Fruit fly (Drosophila melanogaster): ENCODE data around the gene bou.

Gene bou

dm6 chrX:7011063-7011743 is 24.9 kb downstream of the bou start, which contains the start of the genes cm, sloth1 and sloth2 (continued):
- TF ChIP-seq CG2116 (GFP tag; optimal IDR thresholded peaks at IDR 0.05) (peak; percentile 92), CG5953 (GFP tag; IDR thresholded peaks at IDR 0.05) (peak; percentile 82), Blimp-1 (GFP tag; optimal IDR thresholded peaks at IDR 0.05) (peak; percentile 72), tio (GFP tag; optimal IDR thresholded peaks at IDR 0.05) (peak; percentile 81), CG4730 (GFP tag; IDR thresholded peaks at IDR 0.05) (peak; percentile 84), HLH4C (GFP tag; IDR thresholded peaks at IDR 0.05; ENCODE audit: partially characterized antibody) (peak; percentile 69), B-H1 (GFP tag; IDR thresholded peaks at IDR 0.05) (peak; percentile 70), aop (GFP tag; IDR thresholded peaks at IDR 0.05) (peak; percentile 71; the same call in 1 of the 2 replicates), ase (GFP tag; IDR thresholded peaks at IDR 0.05) (peak; percentile 77), CG13287 (GFP tag; IDR thresholded peaks at IDR 0.05; ENCODE audit: partially characterized antibody) (peak; percentile 94), slbo (GFP tag; IDR thresholded peaks at IDR 0.05) (peak; percentile 95), disco-r (GFP tag; optimal IDR thresholded peaks at IDR 0.05) (peak; percentile 58), croc (GFP tag; conservative IDR thresholded peaks at IDR 0.05) (peak; percentile 73; the same call in 2 of the 3 replicates), dpn (GFP tag; optimal IDR thresholded peaks at IDR 0.05) (peak; percentile 86 to 89), HLH3B (GFP tag; IDR thresholded peaks at IDR 0.05) (peak; percentile 85), Bdp1 (GFP tag; optimal IDR thresholded peaks at IDR 0.05) (peak; percentile 78), CG3838 (GFP tag; optimal IDR thresholded peaks at IDR 0.05) (peak; percentile 72), CG16813 (GFP tag; IDR thresholded peaks at IDR 0.05; ENCODE audit: partially characterized antibody) (peak; percentile 88), unc-4 (GFP tag; IDR thresholded peaks at IDR 0.05; ENCODE audit: partially characterized antibody) (peak; percentile 91), HmgZ (tag; optimal IDR thresholded peaks at IDR 0.05) (peak; percentile 94), vfl (GFP tag; optimal IDR thresholded peaks at IDR 0.05) (peak; percentile 92), CG6791 (GFP tag; IDR thresholded peaks at IDR 0.05; ENCODE audit: partially characterized antibody) (peak; percentile 71), CG4360 (GFP tag; IDR thresholded peaks at IDR 0.05) (0 out of 2 replicates have a peak, but pooled peaks have one; percentile 24), nmo (GFP tag; optimal IDR thresholded peaks at IDR 0.05) (peak; percentile 92), CG14965 (GFP tag; optimal IDR thresholded peaks at IDR 0.05; ENCODE audit: borderline replicate concordance) (no peak), CG11398 (GFP tag; optimal IDR thresholded peaks at IDR 0.05) (peak; percentile 85), CG14710 (tag; optimal IDR thresholded peaks at IDR 0.05) (peak; percentile 85), D19A (tag; optimal IDR thresholded peaks at IDR 0.05) (peak; percentile 58), cad (GFP tag; optimal IDR thresholded peaks at IDR 0.05) (no peak), CG34224 (GFP tag; IDR thresholded peaks at IDR 0.05; ENCODE audit: partially characterized antibody) (peak; percentile 89), Fer1 (GFP tag; optimal IDR thresholded peaks at IDR 0.05) (peak; percentile 78), fd3F (GFP tag; optimal IDR thresholded peaks at IDR 0.05) (peak; percentile 80), Dfd (GFP tag; optimal IDR thresholded peaks at IDR 0.05) (no peak), lmd (GFP tag; IDR thresholded peaks at IDR 0.05) (peak; percentile 88), ap (GFP tag; IDR thresholded peaks at IDR 0.05) (peak; percentile 75), CG12391 (tag; optimal IDR thresholded peaks at IDR 0.05) (peak; percentile 93), cwo (GFP tag; optimal IDR thresholded peaks at IDR 0.05) (peak; percentile 54), Nf-YC (tag; optimal IDR thresholded peaks at IDR 0.05) (peak; percentile 68), crp (GFP tag; optimal IDR thresholded peaks at IDR 0.05) (peak; percentile 62 to 93), mirr (GFP tag; optimal IDR thresholded peaks at IDR 0.05) (peak; percentile 71), crol (GFP tag; IDR thresholded peaks at IDR 0.05) (no peak; the same call in 1 of the 2 replicates), jumu (GFP tag; optimal IDR thresholded peaks at IDR 0.05) (peak; percentile 82), Camta (GFP tag; optimal IDR thresholded peaks at IDR 0.05) (peak; percentile 85), Lhr (GFP tag; optimal IDR thresholded peaks at IDR 0.05) (peak; percentile 70), vvl (GFP tag; IDR thresholded peaks at IDR 0.05) (peak; percentile 91), Chrac-16 (GFP tag; optimal IDR thresholded peaks at IDR 0.05) (peak; percentile 90), CTCF (GFP tag; optimal IDR thresholded peaks at IDR 0.05) (peak; percentile 45), kni (GFP tag; optimal IDR thresholded peaks at IDR 0.05) (peak; percentile 74), da (GFP tag; optimal IDR thresholded peaks at IDR 0.05) (peak; percentile 65)
